Fruit fly (Drosophila melanogaster): Measurements from ENCODE around the gene CG9458.

dm6 chr3R:9865854-9866396 lies 46.2 kb upstream of the CG9458 start:
- TF ChIP-seq Myc (optimal IDR thresholded peaks at IDR 0.05) (no peak), psq (optimal IDR thresholded peaks at IDR 0.05) (no peak), Sin3A (optimal IDR thresholded peaks at IDR 0.05) (no peak), h (optimal IDR thresholded peaks at IDR 0.05) (no peak)

Data from Kc167 (cell line).